Worm (Caenorhabditis elegans) whole organism, midembryonic: ENCODE measurements around the gene T10F2.2.
A peak's percentile ranks its signal among the peaks of the same experiment; 100 is the strongest.

Experiments
- T22C8.4 ChIP-seq: fragments of 200-800 bp; sonication (Bioruptor generic); IDR thresholded peaks from 2 replicates; pipeline ENCODE4 v1.3.6; 2022; ENCODE audit warnings: missing genetic modification characterization, missing compliant biosample characterization
- cog-1 ChIP-seq: sonication (generic microtip); optimal IDR thresholded peaks from 2 replicates; lab custom pipeline; 2016; ENCODE audit warnings: missing genetic modification characterization, missing compliant biosample characterization
- flt-1 ChIP-seq: fragments of 200-800 bp; sonication (Bioruptor generic); IDR thresholded peaks from 2 replicates; pipeline ENCODE4 v1.3.6; 2022; ENCODE audit warnings: missing genetic modification characterization, missing compliant biosample characterization
- klf-2 ChIP-seq: fragments of 200-800 bp; sonication (Bioruptor generic); conservative IDR thresholded peaks from 2 replicates; pipeline ENCODE4 v1.3.6; 2022; ENCODE audit warnings: missing genetic modification reagents, missing genetic modification characterization, missing compliant biosample characterization
- med-1 ChIP-seq: sonication (generic microtip); optimal IDR thresholded peaks from 2 replicates; lab custom pipeline; 2017; ENCODE audit warnings: missing genetic modification characterization, mild to moderate bottlenecking, missing compliant biosample characterization, antibody characterized with exemption, missing genetic modification reagents; ENCODE audit not compliant: insufficient read depth
- ref-1 ChIP-seq: fragments of 200-800 bp; sonication (Bioruptor generic); conservative IDR thresholded peaks from 2 replicates; pipeline ENCODE4 v1.3.6; 2022; ENCODE audit warnings: missing genetic modification reagents, missing genetic modification characterization, missing compliant biosample characterization
- tab-1 ChIP-seq: fragments of 200-800 bp; sonication (Bioruptor generic); IDR thresholded peaks from 2 replicates; pipeline ENCODE4 v1.3.6; 2022; ENCODE audit warnings: missing genetic modification characterization, missing compliant biosample characterization
- ztf-23 ChIP-seq: fragments of 200-800 bp; sonication (Bioruptor generic); IDR thresholded peaks from 2 replicates; pipeline ENCODE4 v1.3.6; 2022; ENCODE audit warnings: missing genetic modification reagents, missing genetic modification characterization, missing compliant biosample characterization
- ztf-29 ChIP-seq: fragments of 200-800 bp; sonication (Bioruptor generic); IDR thresholded peaks from 2 replicates; pipeline ENCODE4 v1.3.6; 2022; ENCODE audit warnings: missing genetic modification reagents, missing genetic modification characterization, missing compliant biosample characterization

The T10F2.2 gene

DNA sequence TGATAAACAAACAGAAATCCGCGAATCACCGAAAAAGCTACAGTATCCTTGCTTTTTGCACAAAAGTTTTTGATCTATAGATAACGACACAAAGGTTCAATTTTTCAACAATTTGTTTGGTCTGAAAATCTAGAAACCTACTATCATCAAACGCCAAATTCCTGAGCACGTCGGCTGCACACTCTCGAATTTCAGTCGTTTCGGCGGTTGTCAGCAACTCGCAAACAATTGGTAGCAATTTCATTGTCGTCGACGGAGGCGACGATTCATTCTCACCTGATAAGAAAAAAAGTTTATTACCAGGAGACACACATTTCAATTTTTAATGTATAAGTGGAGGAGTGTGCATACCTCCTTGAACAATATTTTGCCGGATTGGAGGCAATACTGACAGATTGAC lies 19.2 kb downstream of the T10F2.2 start:
- TF ChIP-seq T22C8.4 (GFP tag; lab: Robert Waterston, UW), result no peak
- no peak for TF ChIP-seq klf-2 (GFP tag; lab: Robert Waterston, UW)
- TF ChIP-seq cog-1 (tag; lab: Kevin White, UChicago), result no peak
- no peak for TF ChIP-seq tab-1
- no peak for TF ChIP-seq ref-1
- no peak for TF ChIP-seq flt-1 (GFP tag; lab: Robert Waterston, UW)
- TF ChIP-seq med-1, result no peak
- no peak for TF ChIP-seq ztf-29 (GFP tag; lab: Robert Waterston, UW)
- no peak for TF ChIP-seq ztf-23

DNA sequence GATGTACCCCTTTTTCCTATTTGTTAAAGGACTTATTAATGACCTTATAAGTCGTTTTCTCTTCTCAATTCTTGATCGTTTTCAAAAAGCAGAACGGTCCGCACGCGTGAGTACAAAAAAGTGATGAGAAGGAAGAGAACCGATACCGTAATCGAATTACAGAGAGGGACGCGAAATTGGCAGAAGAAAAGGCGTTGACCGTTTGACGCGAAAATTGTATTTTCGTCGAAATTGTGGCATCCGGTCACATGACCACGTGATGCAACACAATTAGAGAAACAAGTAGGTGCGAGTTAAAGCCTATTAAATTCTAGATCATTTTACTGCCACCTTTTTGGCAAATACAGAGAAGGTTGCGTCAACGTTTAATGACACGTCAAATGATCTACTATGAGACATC lies 20.9 kb downstream of the T10F2.2 start:
- no peak for TF ChIP-seq ztf-29 (GFP tag; lab: Robert Waterston, UW)
- no peak for TF ChIP-seq med-1
- no peak for TF ChIP-seq ref-1
- no peak for TF ChIP-seq klf-2 (GFP tag; lab: Robert Waterston, UW)
- no peak for TF ChIP-seq flt-1 (GFP tag; lab: Robert Waterston, UW)
- TF ChIP-seq tab-1, result no peak
- no peak for TF ChIP-seq ztf-23
- no peak for TF ChIP-seq T22C8.4 (GFP tag; lab: Robert Waterston, UW)
- no peak for TF ChIP-seq cog-1 (tag; lab: Kevin White, UChicago)

DNA sequence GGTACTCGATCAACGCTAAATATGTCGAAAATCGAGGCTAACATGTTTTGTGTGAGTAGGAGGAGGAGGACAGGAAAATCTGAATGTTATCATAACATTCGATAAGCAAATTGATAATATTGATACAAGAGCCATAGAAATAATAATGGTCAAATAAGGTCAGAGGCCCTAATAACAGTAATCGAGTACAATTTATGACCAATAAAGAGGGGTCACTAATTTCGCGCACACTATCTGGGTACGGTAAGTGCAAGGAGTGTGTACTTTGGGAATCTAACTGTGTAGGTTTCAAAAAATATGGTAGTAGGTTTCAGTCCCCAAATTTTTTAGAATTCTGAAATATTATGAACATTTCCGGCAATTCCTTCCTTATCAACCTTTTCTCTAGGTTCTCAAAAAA lies 21.6 kb downstream of the T10F2.2 start:
- TF ChIP-seq flt-1 (GFP tag; lab: Robert Waterston, UW), result no peak
- TF ChIP-seq ref-1, result no peak
- no peak for TF ChIP-seq med-1
- TF ChIP-seq tab-1, result no peak
- TF ChIP-seq T22C8.4 (GFP tag; lab: Robert Waterston, UW), result no peak
- TF ChIP-seq cog-1 (tag; lab: Kevin White, UChicago), result no peak
- no peak for TF ChIP-seq klf-2 (GFP tag; lab: Robert Waterston, UW)
- no peak for TF ChIP-seq ztf-23
- TF ChIP-seq ztf-29 (GFP tag; lab: Robert Waterston, UW), result no peak

DNA sequence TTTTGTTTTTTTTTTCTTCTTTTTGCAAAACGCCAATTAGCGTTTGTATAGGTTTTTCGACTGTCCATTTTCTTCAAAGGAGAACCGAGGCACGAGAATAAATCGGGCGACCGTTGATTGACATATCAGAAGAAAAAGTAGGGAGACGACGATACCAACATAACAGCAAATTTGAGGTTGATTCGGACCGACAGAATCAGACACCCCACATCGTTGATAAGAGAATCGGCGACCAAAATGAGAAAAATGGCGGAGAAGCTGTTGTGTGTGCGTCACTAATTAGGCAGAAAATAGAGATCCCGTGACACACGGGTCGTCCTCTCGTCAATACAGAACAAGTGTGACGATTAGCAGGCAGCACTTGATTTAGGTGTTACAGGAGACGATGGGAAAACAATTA lies 23.2 kb downstream of the T10F2.2 start:
- TF ChIP-seq ref-1 (no peak), cog-1 (tag; lab: Kevin White, UChicago) (no peak), tab-1 (no peak), klf-2 (GFP tag; lab: Robert Waterston, UW) (no peak), ztf-23 (no peak), T22C8.4 (GFP tag; lab: Robert Waterston, UW) (no peak), med-1 (no peak), ztf-29 (GFP tag; lab: Robert Waterston, UW) (no peak), flt-1 (GFP tag; lab: Robert Waterston, UW) (no peak)

DNA sequence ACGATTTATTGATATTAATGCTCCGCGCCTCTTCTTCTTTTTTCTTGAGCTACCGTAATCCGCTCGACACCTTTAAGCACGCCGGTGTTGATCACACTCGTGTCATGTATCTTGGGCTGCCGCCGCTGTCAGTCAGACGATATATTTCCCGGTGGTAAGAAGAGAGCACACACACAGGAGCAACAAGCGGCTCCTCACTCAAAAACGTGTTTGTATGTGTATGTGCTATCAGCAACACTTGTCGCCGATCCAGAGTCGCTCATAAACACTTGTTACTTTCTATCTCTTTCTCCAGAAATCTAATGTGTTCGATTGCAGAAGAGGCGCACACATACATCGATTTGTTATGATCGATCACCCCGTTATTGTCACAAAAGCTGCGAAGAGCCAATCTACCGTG lies 24.6 kb downstream of the T10F2.2 start:
- TF ChIP-seq ztf-29 (GFP tag; lab: Robert Waterston, UW) (no peak), T22C8.4 (GFP tag; lab: Robert Waterston, UW) (0 out of 2 replicates have a peak, but pooled peaks have one; percentile 21)

DNA sequence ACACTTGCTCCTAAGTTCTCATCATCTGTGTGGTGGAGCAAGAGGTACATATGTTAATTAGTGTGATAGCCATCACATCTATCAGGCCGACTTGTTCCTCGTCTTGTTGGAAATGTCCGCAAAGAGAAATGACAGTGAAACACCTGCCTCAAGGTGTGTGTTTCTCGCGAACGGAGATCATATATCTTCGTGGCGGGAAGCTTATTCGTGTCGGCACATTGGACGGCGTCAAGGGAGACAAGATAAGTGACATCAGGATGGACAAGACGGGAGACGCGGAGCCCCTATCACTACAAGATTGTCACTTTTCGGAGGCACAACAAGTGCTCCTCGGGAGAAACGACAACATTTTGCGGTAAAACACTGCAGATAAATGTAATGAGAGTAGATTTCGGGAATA lies 25.3 kb downstream of the T10F2.2 start:
- TF ChIP-seq ztf-23, result no peak
- TF ChIP-seq ref-1, result 0 out of 2 replicates have a peak, but pooled peaks have one; percentile 17

DNA sequence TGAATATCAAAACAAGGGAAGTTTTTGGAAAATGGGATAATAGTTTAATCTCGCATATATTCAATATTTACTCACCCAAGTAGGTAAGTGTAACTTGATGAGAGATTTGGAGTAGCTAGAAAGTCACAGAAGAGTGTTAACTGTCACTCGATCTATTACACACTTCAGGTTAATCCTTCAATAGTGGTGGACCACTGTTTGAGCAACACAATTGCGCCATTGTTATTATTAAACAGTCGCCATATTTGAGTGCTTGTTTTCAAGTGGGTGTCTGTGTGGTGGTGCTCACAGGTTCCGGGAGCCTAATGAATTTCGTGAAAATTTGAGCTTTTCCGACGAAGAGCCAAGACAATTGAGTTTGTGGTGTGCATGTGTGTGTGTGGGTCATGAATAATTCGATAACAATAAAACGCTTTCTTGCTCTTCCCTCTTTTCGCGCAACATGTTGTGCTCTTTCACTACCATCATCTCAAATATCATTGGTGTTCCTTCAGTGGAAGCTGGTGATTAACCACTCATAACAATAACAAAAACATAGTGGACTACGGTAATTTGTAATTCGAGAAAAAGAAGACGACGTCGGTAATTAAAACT lies 26.1 kb downstream of the T10F2.2 start:
- no peak for TF ChIP-seq tab-1
- TF ChIP-seq med-1, result no peak
- TF ChIP-seq cog-1 (tag; lab: Kevin White, UChicago), result no peak
- TF ChIP-seq ztf-29 (GFP tag; lab: Robert Waterston, UW), result no peak
- no peak for TF ChIP-seq flt-1 (GFP tag; lab: Robert Waterston, UW)
- TF ChIP-seq klf-2 (GFP tag; lab: Robert Waterston, UW), result no peak
- no peak for TF ChIP-seq ref-1
- no peak for TF ChIP-seq ztf-23
- no peak for TF ChIP-seq T22C8.4 (GFP tag; lab: Robert Waterston, UW)

DNA sequence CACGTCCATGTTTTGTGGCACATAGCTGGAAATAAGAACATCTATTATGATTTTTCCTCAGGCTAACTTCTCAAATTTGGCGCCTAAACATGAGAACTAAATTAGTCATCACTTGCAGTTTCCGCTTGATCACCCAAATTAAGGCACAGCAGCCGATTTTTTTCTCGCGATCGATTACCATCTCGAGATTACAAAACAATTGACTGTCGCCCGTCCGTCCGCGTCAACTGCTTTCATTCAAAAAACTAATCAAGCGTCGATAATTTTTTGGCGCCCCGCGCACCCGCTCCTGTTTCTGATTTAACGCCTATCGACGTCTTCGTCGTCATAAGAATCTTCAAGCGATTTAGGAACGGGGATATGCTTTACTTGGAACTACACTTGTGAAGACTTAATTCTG lies 27.4 kb downstream of the T10F2.2 start:
- no peak for TF ChIP-seq ztf-29 (GFP tag; lab: Robert Waterston, UW)
- no peak for TF ChIP-seq flt-1 (GFP tag; lab: Robert Waterston, UW)
- no peak for TF ChIP-seq cog-1 (tag; lab: Kevin White, UChicago)
- TF ChIP-seq ref-1, result no peak
- no peak for TF ChIP-seq T22C8.4 (GFP tag; lab: Robert Waterston, UW)
- no peak for TF ChIP-seq tab-1
- no peak for TF ChIP-seq klf-2 (GFP tag; lab: Robert Waterston, UW)
- no peak for TF ChIP-seq ztf-23
- no peak for TF ChIP-seq med-1

DNA sequence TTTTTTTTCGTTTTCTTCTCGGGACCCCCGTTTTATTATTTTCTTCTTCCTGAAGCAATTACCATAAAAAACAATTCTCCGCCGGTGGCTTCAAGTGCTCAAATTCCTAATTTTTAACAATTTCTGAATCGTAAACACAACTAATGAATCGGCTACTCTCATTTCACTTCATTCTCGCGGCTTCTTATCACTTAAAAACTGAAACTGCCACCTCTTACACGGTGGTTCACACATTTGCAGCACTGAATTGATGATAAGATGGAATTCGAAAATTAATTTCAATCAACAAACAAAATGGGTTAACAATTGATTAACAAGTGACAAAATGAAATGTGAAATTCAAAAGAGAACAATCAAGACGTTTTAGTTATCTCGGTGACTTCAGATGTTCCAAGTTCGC lies 28.0 kb downstream of the T10F2.2 start:
- TF ChIP-seq T22C8.4 (GFP tag; lab: Robert Waterston, UW) (no peak), flt-1 (GFP tag; lab: Robert Waterston, UW) (no peak), ref-1 (no peak), ztf-23 (no peak), cog-1 (tag; lab: Kevin White, UChicago) (no peak), tab-1 (no peak), klf-2 (GFP tag; lab: Robert Waterston, UW) (no peak), med-1 (no peak), ztf-29 (GFP tag; lab: Robert Waterston, UW) (no peak)

DNA sequence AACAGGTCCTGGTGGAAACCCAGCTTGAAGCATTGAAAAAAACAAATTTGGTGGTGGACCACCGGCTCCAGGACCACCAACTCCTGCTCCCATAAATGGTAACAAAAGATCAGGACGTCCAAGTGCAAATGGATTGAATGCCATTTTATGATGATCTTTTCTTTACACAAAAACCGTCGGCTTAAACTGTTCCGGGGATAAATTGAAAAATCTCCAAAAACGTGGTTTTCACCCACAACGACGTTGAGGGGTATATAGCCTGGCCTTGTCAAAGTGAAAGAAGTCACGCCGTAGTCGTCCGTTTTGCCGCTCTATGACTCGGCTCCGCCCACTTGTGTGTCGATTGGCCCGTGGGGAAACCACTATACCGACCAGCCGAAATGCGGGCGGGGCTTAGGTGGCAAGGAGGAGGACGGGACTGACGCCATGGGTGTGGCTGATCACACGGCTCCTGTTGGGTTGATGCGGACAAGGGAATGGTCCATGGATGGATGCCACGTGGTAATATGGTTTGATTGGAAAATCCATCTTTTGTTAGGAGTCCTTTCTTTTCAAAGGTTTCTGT lies 29.0 kb downstream of the T10F2.2 start, which contains the start of gene tbx-2:
tbx-2 (minus strand) TSS at position 264 of the 565 bp plus-strand sequence.
- TF ChIP-seq ref-1 (no peak), ztf-29 (GFP tag; lab: Robert Waterston, UW) (no peak), T22C8.4 (GFP tag; lab: Robert Waterston, UW) (no peak), tab-1 (no peak), cog-1 (tag; lab: Kevin White, UChicago) (no peak), med-1 (no peak), ztf-23 (no peak), flt-1 (GFP tag; lab: Robert Waterston, UW) (no peak)
